Worm (Caenorhabditis elegans) whole organism, mixed stage, embryonic: ENCODE data around the gene C34C6.3.

Experiments used
- blmp-1 ChIP-seq: fragments of 150-350 bp; optimal IDR thresholded peaks from 2 replicates; lab custom pipeline; 2014; ENCODE audit warnings: missing biosample characterization, missing genetic modification characterization
- elt-1 ChIP-seq: sonication (generic microtip); optimal IDR thresholded peaks from 2 replicates; lab custom pipeline; 2017; ENCODE audit warnings: missing genetic modification characterization, mild to moderate bottlenecking, missing compliant biosample characterization, antibody characterized with exemption, moderate library complexity, borderline replicate concordance; ENCODE audit not compliant: insufficient read depth
- elt-3 ChIP-seq: fragments of 150-350 bp; optimal IDR thresholded peaks from 2 replicates; lab custom pipeline; 2014; ENCODE audit warnings: missing biosample characterization, missing genetic modification characterization
- lin-13 ChIP-seq: fragments of 150-350 bp; optimal IDR thresholded peaks from 2 replicates; lab custom pipeline; 2014; ENCODE audit warnings: missing biosample characterization, missing genetic modification characterization
- lsy-2 ChIP-seq: fragments of 150-350 bp; optimal IDR thresholded peaks from 2 replicates; lab custom pipeline; 2014; ENCODE audit warnings: missing biosample characterization, missing genetic modification characterization
- nhr-237 ChIP-seq: fragments of 150-350 bp; optimal IDR thresholded peaks from 2 replicates; lab custom pipeline; 2014; ENCODE audit warnings: missing biosample characterization, missing genetic modification characterization
- nhr-28 ChIP-seq: fragments of 150-350 bp; optimal IDR thresholded peaks from 2 replicates; lab custom pipeline; 2014; ENCODE audit warnings: missing biosample characterization, missing genetic modification characterization
- nhr-76 ChIP-seq: sonication (generic microtip); optimal IDR thresholded peaks from 2 replicates; lab custom pipeline; 2017; ENCODE audit warnings: missing biosample characterization, missing genetic modification characterization
- snpc-4 ChIP-seq: fragments of 150-350 bp; optimal IDR thresholded peaks from 2 replicates; lab custom pipeline; 2014; ENCODE audit warnings: missing biosample characterization, missing genetic modification characterization
- unc-39 ChIP-seq: fragments of 150-350 bp; optimal IDR thresholded peaks from 2 replicates; lab custom pipeline; 2014; ENCODE audit warnings: missing biosample characterization, missing genetic modification characterization
- unc-62 ChIP-seq: fragments of 150-350 bp; optimal IDR thresholded peaks from 2 replicates; lab custom pipeline; 2014; ENCODE audit warnings: missing biosample characterization, missing genetic modification reagents, missing genetic modification characterization
- zip-8 ChIP-seq: fragments of 150-350 bp; optimal IDR thresholded peaks from 2 replicates; lab custom pipeline; 2014; ENCODE audit warnings: missing biosample characterization, missing genetic modification characterization

DNA sequence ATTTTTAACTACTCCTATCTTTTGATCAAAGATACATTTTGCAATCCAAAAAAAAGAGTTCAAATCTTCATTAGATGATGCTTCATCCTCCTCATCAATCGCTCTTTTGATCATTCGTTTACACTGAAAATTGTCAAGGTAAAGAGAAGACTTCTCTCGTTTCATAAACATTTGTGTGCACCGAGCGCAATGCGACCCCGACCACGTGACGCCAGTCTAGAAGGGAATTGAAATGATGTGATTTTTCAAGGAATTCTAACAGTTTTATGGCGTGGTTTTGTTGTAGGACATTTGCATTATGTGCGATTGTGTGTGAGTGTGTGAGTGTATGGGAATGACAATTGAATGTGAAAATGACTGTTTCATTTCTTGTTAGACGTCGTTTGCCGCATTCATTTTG is 49.6 kb downstream of the C34C6.3 start:
- no peak for TF ChIP-seq zip-8 (tag; lab: Kevin White, UChicago)
- TF ChIP-seq unc-62 (GFP tag; lab: Kevin White, UChicago): no peak
- TF ChIP-seq nhr-76 (tag; lab: Kevin White, UChicago): no peak
- TF ChIP-seq blmp-1 (tag; lab: Kevin White, UChicago): no peak
- no peak for TF ChIP-seq elt-3
- TF ChIP-seq snpc-4 (tag; lab: Kevin White, UChicago): no peak
- no peak for TF ChIP-seq nhr-28
- no peak for TF ChIP-seq elt-1 (tag; lab: Kevin White, UChicago)
- no peak for TF ChIP-seq lin-13 (tag; lab: Kevin White, UChicago)
- TF ChIP-seq nhr-237 (tag; lab: Kevin White, UChicago): no peak
- no peak for TF ChIP-seq lsy-2 (tag; lab: Kevin White, UChicago)
- TF ChIP-seq unc-39: no peak
